Worm (Caenorhabditis elegans) whole organism, L2 larva: ENCODE results near the gene F40G9.19.

Experiments used
- dmd-4 ChIP-seq: sonication (generic microtip); optimal IDR thresholded peaks from 2 replicates; lab custom pipeline; 2017; ENCODE audit warnings: missing biosample characterization, missing genetic modification characterization
- nhr-12 ChIP-seq: fragments of 150-350 bp; optimal IDR thresholded peaks from 2 replicates; lab custom pipeline; 2014; ENCODE audit warnings: missing biosample characterization, missing genetic modification characterization
- nhr-25 ChIP-seq: fragments of 150-350 bp; sonication (generic microtip); optimal IDR thresholded peaks from 3 replicates; lab custom pipeline; 2014; ENCODE audit warnings: missing biosample characterization, missing genetic modification characterization

- no peak for TF ChIP-seq nhr-12 (tag; lab: Kevin White, UChicago)
- TF ChIP-seq nhr-25: no peak
- TF ChIP-seq dmd-4 (tag; lab: Kevin White, UChicago): no peak
These were observed at the start of gene F40G9.19 for ce11 chrIII:173501-173900.
